Fruit fly (Drosophila melanogaster) whole organism, prepupa: ENCODE data around the gene CG13084.

Experiments
- Blimp-1 ChIP-seq: fragments of 200-800 bp; sonication (Bioruptor generic); optimal IDR thresholded peaks from 3 replicates; lab custom pipeline; 2017; ENCODE audit warnings: missing biosample characterization, missing genetic modification characterization, mild to moderate bottlenecking, moderate library complexity, missing genetic modification reagents
- CG10669 ChIP-seq: fragments of 200-800 bp; sonication (Bioruptor generic); optimal IDR thresholded peaks from 3 replicates; lab custom pipeline; 2018; ENCODE audit warnings: missing biosample characterization, mild to moderate bottlenecking, missing genetic modification characterization, moderate library complexity
- CG11294 ChIP-seq: fragments of 200-800 bp; sonication (Bioruptor generic); IDR thresholded peaks from 2 replicates; pipeline ENCODE4 v1.3.6; 2022; ENCODE audit warnings: missing biosample characterization, missing genetic modification characterization
- CG11902 ChIP-seq: fragments of 200-800 bp; sonication (Bioruptor generic); optimal IDR thresholded peaks from 3 replicates; lab custom pipeline; 2016; ENCODE audit warnings: missing biosample characterization, missing genetic modification characterization
- CG15336 ChIP-seq: fragments of 200-800 bp; sonication (Bioruptor generic); IDR thresholded peaks from 2 replicates; pipeline ENCODE4 v1.3.6; 2022; ENCODE audit warnings: missing biosample characterization, missing genetic modification characterization
- CG16779 ChIP-seq: fragments of 200-800 bp; sonication (Bioruptor generic); optimal IDR thresholded peaks from 3 replicates; lab custom pipeline; 2017; ENCODE audit warnings: missing biosample characterization, mild to moderate bottlenecking, missing genetic modification characterization
- CG31627 ChIP-seq: fragments of 200-800 bp; sonication (Bioruptor generic); optimal IDR thresholded peaks from 3 replicates; lab custom pipeline; 2016; ENCODE audit warnings: missing biosample characterization, missing genetic modification characterization
- CG34406 ChIP-seq: fragments of 200-800 bp; sonication (Bioruptor generic); optimal IDR thresholded peaks from 3 replicates; lab custom pipeline; 2016; ENCODE audit warnings: missing biosample characterization, missing genetic modification characterization
- CG4318 ChIP-seq: fragments of 200-800 bp; sonication (Bioruptor generic); optimal IDR thresholded peaks from 3 replicates; lab custom pipeline; 2017; ENCODE audit warnings: missing biosample characterization, mild to moderate bottlenecking, missing genetic modification characterization
- CG6163 ChIP-seq: fragments of 200-800 bp; sonication (Bioruptor generic); IDR thresholded peaks from 3 replicates; pipeline ENCODE4 v1.3.6; 2022; ENCODE audit warnings: missing biosample characterization, missing genetic modification characterization
- CG6276 ChIP-seq: fragments of 200-800 bp; sonication (Bioruptor generic); optimal IDR thresholded peaks from 2 replicates; lab custom pipeline; 2017; ENCODE audit warnings: missing biosample characterization, mild to moderate bottlenecking, missing genetic modification characterization
- CG6792 ChIP-seq: fragments of 200-800 bp; sonication (Bioruptor generic); optimal IDR thresholded peaks from 3 replicates; lab custom pipeline; 2016; ENCODE audit warnings: missing biosample characterization, missing genetic modification characterization
- CG6854 ChIP-seq: fragments of 200-800 bp; sonication (Bioruptor generic); optimal IDR thresholded peaks from 2 replicates; lab custom pipeline; 2017; ENCODE audit warnings: missing biosample characterization, mild to moderate bottlenecking, missing genetic modification characterization
- CG7368 ChIP-seq: fragments of 200-800 bp; sonication (Bioruptor generic); optimal IDR thresholded peaks from 3 replicates; lab custom pipeline; 2016; ENCODE audit warnings: missing biosample characterization, missing genetic modification characterization
- CG8119 ChIP-seq: fragments of 200-800 bp; sonication (Bioruptor generic); IDR thresholded peaks from 3 replicates; pipeline ENCODE4 v1.3.6; 2022; ENCODE audit warnings: missing biosample characterization, missing genetic modification characterization
- CG8319 ChIP-seq: fragments of 200-800 bp; sonication (Bioruptor generic); optimal IDR thresholded peaks from 3 replicates; lab custom pipeline; 2016; ENCODE audit warnings: missing biosample characterization, missing genetic modification characterization
- CG8632 ChIP-seq: fragments of 200-800 bp; sonication (Bioruptor generic); optimal IDR thresholded peaks from 3 replicates; lab custom pipeline; 2016; ENCODE audit warnings: missing biosample characterization, missing genetic modification characterization
- Eip75B ChIP-seq: fragments of 200-800 bp; sonication (Bioruptor generic); optimal IDR thresholded peaks from 3 replicates; lab custom pipeline; 2016; ENCODE audit warnings: missing biosample characterization, missing genetic modification characterization
- Eip93F ChIP-seq: fragments of 200-800 bp; sonication (Bioruptor generic); optimal IDR thresholded peaks from 2 replicates; lab custom pipeline; 2016; ENCODE audit warnings: missing biosample characterization, mild to moderate bottlenecking, missing genetic modification characterization
- Ets21C ChIP-seq: fragments of 200-800 bp; sonication (Bioruptor generic); optimal IDR thresholded peaks from 3 replicates; lab custom pipeline; 2016; ENCODE audit warnings: missing biosample characterization, missing genetic modification characterization
- Hr39 ChIP-seq: fragments of 200-800 bp; sonication (Bioruptor generic); optimal IDR thresholded peaks from 2 replicates; lab custom pipeline; 2016; ENCODE audit warnings: missing biosample characterization, missing genetic modification characterization
- Hr4 ChIP-seq: fragments of 200-800 bp; sonication (Bioruptor generic); optimal IDR thresholded peaks from 3 replicates; lab custom pipeline; 2016; ENCODE audit warnings: missing biosample characterization, missing genetic modification characterization
- Met ChIP-seq: fragments of 200-800 bp; sonication (Bioruptor generic); optimal IDR thresholded peaks from 3 replicates; lab custom pipeline; 2016; ENCODE audit warnings: missing biosample characterization, missing genetic modification characterization
- Smox ChIP-seq: fragments of 200-800 bp; sonication (Bioruptor generic); optimal IDR thresholded peaks from 3 replicates; lab custom pipeline; 2016; ENCODE audit warnings: missing biosample characterization, missing genetic modification characterization
- Sox15 ChIP-seq: fragments of 200-800 bp; sonication (Bioruptor generic); optimal IDR thresholded peaks from 3 replicates; lab custom pipeline; 2016; ENCODE audit warnings: missing biosample characterization, missing genetic modification characterization
- achi ChIP-seq: fragments of 200-800 bp; sonication (Bioruptor generic); optimal IDR thresholded peaks from 3 replicates; lab custom pipeline; 2016; ENCODE audit warnings: missing biosample characterization, missing genetic modification characterization
- acj6 ChIP-seq: fragments of 200-800 bp; sonication (Bioruptor generic); optimal IDR thresholded peaks from 3 replicates; lab custom pipeline; 2016; ENCODE audit warnings: missing biosample characterization, missing genetic modification characterization
- cyc ChIP-seq: fragments of 200-800 bp; sonication (Bioruptor generic); optimal IDR thresholded peaks from 3 replicates; lab custom pipeline; 2016; ENCODE audit warnings: missing biosample characterization, missing genetic modification characterization
- eg ChIP-seq: fragments of 200-800 bp; sonication (Bioruptor generic); IDR thresholded peaks from 3 replicates; pipeline ENCODE4 v1.3.6; 2022; ENCODE audit warnings: missing biosample characterization, missing genetic modification characterization
- esn ChIP-seq: fragments of 200-800 bp; sonication (Bioruptor generic); optimal IDR thresholded peaks from 2 replicates; lab custom pipeline; 2016; ENCODE audit warnings: missing biosample characterization, mild to moderate bottlenecking, missing genetic modification characterization, moderate library complexity
- fd59A ChIP-seq: fragments of 200-800 bp; sonication (Bioruptor generic); optimal IDR thresholded peaks from 2 replicates; lab custom pipeline; 2017; ENCODE audit warnings: missing biosample characterization, mild to moderate bottlenecking, missing genetic modification characterization, missing genetic modification reagents
- fd85E ChIP-seq: fragments of 200-800 bp; sonication (Bioruptor generic); optimal IDR thresholded peaks from 3 replicates; lab custom pipeline; 2016; ENCODE audit warnings: missing biosample characterization, missing genetic modification characterization
- lz ChIP-seq: fragments of 200-800 bp; sonication (Bioruptor generic); optimal IDR thresholded peaks from 3 replicates; lab custom pipeline; 2016; ENCODE audit warnings: missing biosample characterization, missing genetic modification characterization
- pdm3 ChIP-seq: fragments of 200-800 bp; sonication (Bioruptor generic); optimal IDR thresholded peaks from 3 replicates; lab custom pipeline; 2016; ENCODE audit warnings: missing biosample characterization, missing genetic modification characterization
- spab ChIP-seq: fragments of 200-800 bp; sonication (Bioruptor generic); optimal IDR thresholded peaks from 2 replicates; lab custom pipeline; 2017; ENCODE audit warnings: missing biosample characterization, mild to moderate bottlenecking, missing genetic modification characterization, missing genetic modification reagents
- ss ChIP-seq, 2 experiments: fragments of 200-800 bp; sonication (Bioruptor generic); optimal IDR thresholded peaks; 2 replicates in 1 of 2; 3 replicates in 1 of 2; lab custom pipeline; 2017 to 2018; ENCODE audit warnings: mild to moderate bottlenecking in 2 of 2, missing biosample characterization in 2 of 2, missing genetic modification characterization in 2 of 2, moderate library complexity in 1 of 2
- svp ChIP-seq: fragments of 200-800 bp; sonication (Bioruptor generic); peaks from one replicate; lab custom pipeline; 2016; ENCODE audit warnings: missing biosample characterization, missing genetic modification characterization
- vri ChIP-seq: fragments of 200-800 bp; sonication (Bioruptor generic); optimal IDR thresholded peaks from 3 replicates; lab custom pipeline; 2016; ENCODE audit warnings: missing biosample characterization, mild to moderate bottlenecking, missing genetic modification characterization

CG13084 gene

DNA sequence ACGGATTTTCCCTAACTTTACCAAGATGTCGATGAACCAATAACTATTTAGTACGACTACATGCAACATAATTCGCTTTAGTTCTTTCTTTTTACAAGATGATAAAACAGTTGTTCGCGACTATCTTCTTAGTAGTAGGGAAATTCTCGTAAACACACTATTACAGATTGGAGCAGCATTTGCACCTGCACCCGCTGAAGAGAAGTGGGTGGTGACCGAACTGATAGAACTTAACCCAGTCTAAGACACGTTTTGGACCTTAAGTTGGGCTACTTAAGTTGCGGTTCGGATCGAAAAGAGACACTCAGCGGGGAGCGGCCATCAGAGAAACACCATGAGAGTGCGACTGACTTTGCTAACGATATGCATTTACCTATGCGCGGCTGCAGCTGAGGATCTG, 2.5 kb downstream of the CG13084 start, which contains the start of gene CG13083:
CG13083 (plus strand) TSS at position 301 of the 400 bp plus-strand sequence.
- no peak for TF ChIP-seq Ets21C
- TF ChIP-seq Sox15 (GFP tag; lab: Kevin White, UChicago): no peak
- no peak for TF ChIP-seq Eip75B (GFP tag; lab: Kevin White, UChicago)
- TF ChIP-seq achi (GFP tag; lab: Kevin White, UChicago): no peak
- TF ChIP-seq vri: no peak
- TF ChIP-seq CG11902 (GFP tag; lab: Kevin White, UChicago): no peak
- no peak for TF ChIP-seq Met (GFP tag; lab: Kevin White, UChicago)
- TF ChIP-seq CG6792 (GFP tag; lab: Kevin White, UChicago): no peak
- no peak for TF ChIP-seq CG11294 (GFP tag; lab: Robert Waterston, UW)
- TF ChIP-seq, all 60 proteins: peak for 0

DNA sequence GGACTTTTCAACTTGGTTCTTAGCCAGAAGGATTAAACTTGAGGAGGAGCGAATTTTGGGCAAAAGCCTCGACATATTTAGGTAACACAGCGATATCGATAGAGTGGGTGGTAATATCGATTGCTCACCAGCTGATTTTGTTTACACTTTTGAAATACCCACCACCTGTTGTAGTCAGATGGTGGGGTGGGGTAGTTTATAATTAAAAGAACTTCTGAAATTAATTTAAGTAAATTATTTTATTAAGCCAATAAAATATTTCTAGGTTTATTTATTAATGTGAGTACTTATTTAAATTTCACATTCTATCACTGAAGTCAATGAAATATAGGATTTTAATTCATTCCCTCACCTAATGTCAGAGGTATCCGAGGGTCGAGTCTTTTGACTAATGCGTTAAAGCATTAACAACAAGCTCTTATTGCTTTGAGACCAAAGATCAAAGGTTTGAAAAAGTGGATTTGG, 5.3 kb downstream of the CG13084 start, which contains the start of the genes CG10194 and CG18094:
CG10194 (minus strand) TSS at position 108 of the 465 bp plus-strand sequence.
CG18094 (plus strand) TSS at position 266 of the 465 bp plus-strand sequence.
- TF ChIP-seq CG6792 (GFP tag; lab: Kevin White, UChicago): peak; percentile 62
- TF ChIP-seq CG11294 (GFP tag; lab: Robert Waterston, UW): peak; percentile 25; the same call in 1 of the 2 replicates
- peak; percentile 7 for TF ChIP-seq CG8319 (GFP tag; lab: Kevin White, UChicago)
- TF ChIP-seq fd85E (GFP tag; lab: Kevin White, UChicago): no peak
- TF ChIP-seq CG31627 (GFP tag; lab: Kevin White, UChicago): peak; percentile 49
- TF ChIP-seq cyc (GFP tag; lab: Kevin White, UChicago): peak; percentile 60
- peak; percentile 71 for TF ChIP-seq Hr4 (GFP tag; lab: Kevin White, UChicago)
- peak; percentile 78 for TF ChIP-seq esn (GFP tag; lab: Kevin White, UChicago)
- TF ChIP-seq CG15336 (GFP tag; lab: Robert Waterston, UW): peak; percentile 48; the same call in 1 of the 2 replicates
- TF ChIP-seq CG6854: peak; percentile 9
- TF ChIP-seq fd59A (GFP tag; lab: Kevin White, UChicago): no peak
- no peak for TF ChIP-seq Hr39 (GFP tag; lab: Kevin White, UChicago)
- TF ChIP-seq Sox15 (GFP tag; lab: Kevin White, UChicago): peak; percentile 11
- TF ChIP-seq pdm3 (GFP tag; lab: Kevin White, UChicago): no peak
- TF ChIP-seq CG6163 (GFP tag; lab: Robert Waterston, UW): 0 out of 3 replicates have a peak, but pooled peaks have one; percentile 10
- TF ChIP-seq svp: peak; percentile 86
- no peak for TF ChIP-seq spab (GFP tag; lab: Kevin White, UChicago)
- TF ChIP-seq Smox (GFP tag; lab: Kevin White, UChicago): no peak
- no peak for TF ChIP-seq ss (GFP tag; optimal IDR thresholded peaks at IDR 0.05; lab: Kevin White, UChicago)
- no peak for TF ChIP-seq achi (GFP tag; lab: Kevin White, UChicago)
- TF ChIP-seq Blimp-1: no peak
- TF ChIP-seq lz (GFP tag; lab: Kevin White, UChicago): peak; percentile 53
- TF ChIP-seq acj6: no peak
- peak; percentile 63; the same call in 2 of the 3 replicates for TF ChIP-seq eg
- no peak for TF ChIP-seq CG10669 (GFP tag; lab: Kevin White, UChicago)
- TF ChIP-seq CG6276: no peak
- no peak for TF ChIP-seq CG16779 (tag; lab: Kevin White, UChicago)
- TF ChIP-seq CG7368 (GFP tag; lab: Kevin White, UChicago): no peak
- no peak for TF ChIP-seq CG4318 (GFP tag; lab: Kevin White, UChicago)
- peak; percentile 8 for TF ChIP-seq CG11902 (GFP tag; lab: Kevin White, UChicago)
- TF ChIP-seq Eip93F: peak; percentile 1
- peak; percentile 57 for TF ChIP-seq CG34406 (GFP tag; lab: Kevin White, UChicago)
- peak; percentile 60; the same call in 2 of the 3 replicates for TF ChIP-seq CG8119 (GFP tag; lab: Robert Waterston, UW)
- peak; percentile 59 for TF ChIP-seq CG8632
- TF ChIP-seq, all 60 proteins: peak for 19
